Worm (Caenorhabditis elegans): ENCODE results near the gene rev-1.

DNA sequence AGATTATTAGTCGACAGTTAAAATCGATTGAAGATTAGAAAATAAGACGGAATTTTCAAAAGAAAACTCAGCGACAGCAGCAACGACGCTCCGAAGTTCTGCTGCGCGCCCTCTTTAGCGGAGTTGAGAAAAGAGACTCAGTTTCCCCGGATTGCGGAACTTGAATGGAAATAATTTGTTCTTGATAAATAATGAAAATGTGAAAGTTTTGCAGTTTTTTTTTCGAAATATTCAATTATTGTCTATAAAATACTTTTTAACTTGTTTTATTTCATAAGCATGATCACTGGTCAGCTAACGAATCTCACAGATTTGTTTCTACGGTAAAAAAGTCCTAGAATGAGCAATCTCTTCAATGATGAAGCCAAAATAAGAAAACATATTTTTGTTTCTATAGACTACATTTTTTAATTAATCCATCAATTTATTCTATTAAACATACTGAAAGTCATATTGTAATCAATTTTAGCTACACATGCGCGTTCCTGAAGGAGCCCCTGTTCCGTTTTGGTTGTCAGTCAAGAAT lies 42.9 kb upstream of the rev-1 start, which contains the start of the genes cec-3 and T09A5.15:
- TF ChIP-seq unc-62 (GFP tag; optimal IDR thresholded peaks at IDR 0.05) = no peak
- TF ChIP-seq ama-1 (optimal IDR thresholded peaks at IDR 0.05) = no peak
- no peak for TF ChIP-seq lin-39 (tag; optimal IDR thresholded peaks at IDR 0.05)

All from whole organism, L2 larva.